Worm (Caenorhabditis elegans): ENCODE data around the gene pkhm-2.

DNA sequence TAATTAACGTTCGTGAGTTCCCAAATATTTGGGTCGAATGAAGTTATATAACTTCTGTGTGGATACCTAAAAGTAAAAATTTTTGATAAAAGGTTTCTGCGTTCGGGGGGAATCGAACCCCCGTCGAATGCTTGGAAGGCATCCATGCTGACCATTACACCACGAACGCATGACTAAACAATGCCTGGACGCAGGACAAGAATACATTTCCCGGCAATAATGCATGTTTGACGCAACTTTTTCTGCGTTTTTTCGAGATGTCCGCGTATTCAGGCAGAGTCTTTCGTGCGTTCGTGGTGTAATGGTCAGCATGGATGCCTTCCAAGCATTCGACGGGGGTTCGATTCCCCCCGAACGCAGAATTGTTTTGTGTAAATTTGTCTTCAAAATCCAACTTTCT, 19.5 kb upstream of the pkhm-2 start:
- TF ChIP-seq Y48G9A.11 (GFP tag; IDR thresholded peaks at IDR 0.05): peak; percentile 90
- TF ChIP-seq snpc-4 (tag; optimal IDR thresholded peaks at IDR 0.05): no peak
- TF ChIP-seq egl-43 (GFP tag; IDR thresholded peaks at IDR 0.05): peak; percentile 98
- no peak for TF ChIP-seq pqm-1 (tag; optimal IDR thresholded peaks at IDR 0.05)
- no peak for TF ChIP-seq zip-11 (GFP tag; IDR thresholded peaks at IDR 0.05)
- peak; percentile 97 for TF ChIP-seq vab-7 (GFP tag; IDR thresholded peaks at IDR 0.05)
- TF ChIP-seq ztf-11 (tag; optimal IDR thresholded peaks at IDR 0.05): no peak
- peak; percentile 54 for TF ChIP-seq nhr-77 (tag; optimal IDR thresholded peaks at IDR 0.05)
- peak; percentile 68 for TF ChIP-seq nhr-25 (tag; optimal IDR thresholded peaks at IDR 0.05; ENCODE audit: borderline replicate concordance, insufficient read depth)
- TF ChIP-seq dmd-9 (GFP tag; IDR thresholded peaks at IDR 0.05): peak; percentile 89
- TF ChIP-seq skn-1 (tag; optimal IDR thresholded peaks at IDR 0.05): no peak
- TF ChIP-seq ceh-62 (tag; optimal IDR thresholded peaks at IDR 0.05): no peak
- peak; percentile 90 for TF ChIP-seq pha-4 (GFP tag; IDR thresholded peaks at IDR 0.05)
- no peak for TF ChIP-seq pha-4 (tag; optimal IDR thresholded peaks at IDR 0.05)
- TF ChIP-seq daf-12 (tag; optimal IDR thresholded peaks at IDR 0.05): no peak
